Worm (Caenorhabditis elegans) whole organism, young adult: ENCODE results near the gene pmk-2.

Experiments
- B0261.1 ChIP-seq: sonication (generic microtip); optimal IDR thresholded peaks from 2 replicates; lab custom pipeline; 2016; ENCODE audit warnings: mild to moderate bottlenecking, missing genetic modification characterization, moderate library complexity, missing compliant biosample characterization
- D2030.7 ChIP-seq: fragments of 200-800 bp; sonication (Bioruptor generic); IDR thresholded peaks from 2 replicates; pipeline ENCODE4 v1.3.6; 2022; ENCODE audit warnings: missing genetic modification reagents, missing genetic modification characterization, missing compliant biosample characterization
- F10E7.11 ChIP-seq: sonication (generic microtip); optimal IDR thresholded peaks from 2 replicates; lab custom pipeline; 2017; ENCODE audit warnings: mild to moderate bottlenecking, missing genetic modification characterization, moderate library complexity, missing compliant biosample characterization
- F23B12.7 ChIP-seq: sonication (generic microtip); optimal IDR thresholded peaks from 2 replicates; lab custom pipeline; 2017; ENCODE audit warnings: missing genetic modification characterization, mild to moderate bottlenecking, missing compliant biosample characterization, antibody characterized with exemption, moderate library complexity; ENCODE audit not compliant: insufficient read depth
- F33H1.4 ChIP-seq: fragments of 200-800 bp; sonication (Bioruptor generic); IDR thresholded peaks from 2 replicates; pipeline ENCODE4 v1.3.6; 2022; ENCODE audit warnings: missing genetic modification reagents, missing genetic modification characterization, missing compliant biosample characterization
- F39B2.1 ChIP-seq: fragments of 200-800 bp; sonication (Bioruptor generic); IDR thresholded peaks from 2 replicates; pipeline ENCODE4 v1.3.6; 2022; ENCODE audit warnings: missing genetic modification reagents, missing genetic modification characterization, missing compliant biosample characterization
- F49E8.2 ChIP-seq: sonication (generic microtip); optimal IDR thresholded peaks from 3 replicates; lab custom pipeline; 2017; ENCODE audit warnings: missing genetic modification characterization, mild to moderate bottlenecking, missing compliant biosample characterization, antibody characterized with exemption, moderate library complexity; ENCODE audit not compliant: insufficient read depth
- K12H6.12 ChIP-seq: fragments of 200-800 bp; sonication (Bioruptor generic); optimal IDR thresholded peaks from 2 replicates; lab custom pipeline; 2018; ENCODE audit warnings: mild to moderate bottlenecking, missing genetic modification characterization, missing compliant biosample characterization
- Y67H2A.10 ChIP-seq: fragments of 200-800 bp; sonication (Bioruptor generic); conservative IDR thresholded peaks from 2 replicates; pipeline ENCODE4 v1.3.6; 2022; ENCODE audit warnings: missing genetic modification reagents, missing genetic modification characterization, missing compliant biosample characterization
- ZK185.1 ChIP-seq: sonication (generic microtip); optimal IDR thresholded peaks from 2 replicates; lab custom pipeline; 2016; ENCODE audit warnings: mild to moderate bottlenecking, missing genetic modification characterization, missing compliant biosample characterization; ENCODE audit not compliant: poor library complexity, severe bottlenecking
- aptf-3 ChIP-seq: fragments of 200-800 bp; sonication (Bioruptor generic); IDR thresholded peaks from 2 replicates; pipeline ENCODE4 v1.3.6; 2022; ENCODE audit warnings: missing genetic modification characterization, missing compliant biosample characterization
- athp-1 ChIP-seq: sonication (generic microtip); optimal IDR thresholded peaks from 2 replicates; lab custom pipeline; 2017; ENCODE audit warnings: mild to moderate bottlenecking, missing genetic modification characterization, missing compliant biosample characterization
- attf-6 ChIP-seq: fragments of 200-800 bp; sonication (Bioruptor generic); IDR thresholded peaks from 2 replicates; pipeline ENCODE4 v1.3.6; 2022; ENCODE audit warnings: missing genetic modification reagents, missing genetic modification characterization, missing compliant biosample characterization
- bed-1 ChIP-seq: fragments of 200-800 bp; sonication (Bioruptor generic); IDR thresholded peaks from 2 replicates; pipeline ENCODE4 v1.3.6; 2022; ENCODE audit warnings: missing genetic modification reagents, missing genetic modification characterization, missing compliant biosample characterization
- ccch-3 ChIP-seq: fragments of 200-800 bp; sonication (Bioruptor generic); optimal IDR thresholded peaks from 2 replicates; lab custom pipeline; 2018; ENCODE audit warnings: mild to moderate bottlenecking, missing genetic modification characterization, missing compliant biosample characterization
- cebp-2 ChIP-seq: fragments of 200-800 bp; sonication (Bioruptor generic); IDR thresholded peaks from 2 replicates; pipeline ENCODE4 v1.3.6; 2022; ENCODE audit warnings: missing genetic modification characterization, missing compliant biosample characterization
- ceh-100 ChIP-seq: fragments of 200-800 bp; sonication (Bioruptor generic); IDR thresholded peaks from 2 replicates; pipeline ENCODE4 v1.3.6; 2022; ENCODE audit warnings: missing genetic modification reagents, missing genetic modification characterization, missing compliant biosample characterization
- ceh-27 ChIP-seq: fragments of 200-800 bp; sonication (Bioruptor generic); optimal IDR thresholded peaks from 2 replicates; lab custom pipeline; 2018; ENCODE audit warnings: mild to moderate bottlenecking, missing genetic modification characterization, moderate library complexity, missing compliant biosample characterization
- ceh-91 ChIP-seq: fragments of 200-800 bp; sonication (Bioruptor generic); IDR thresholded peaks from 2 replicates; pipeline ENCODE4 v1.3.6; 2022; ENCODE audit warnings: missing genetic modification reagents, missing genetic modification characterization, missing compliant biosample characterization
- chd-7 ChIP-seq: sonication (generic microtip); optimal IDR thresholded peaks from 2 replicates; lab custom pipeline; 2016; ENCODE audit warnings: mild to moderate bottlenecking, missing genetic modification characterization, moderate library complexity, missing compliant biosample characterization
- dpff-1 ChIP-seq: sonication (generic microtip); optimal IDR thresholded peaks from 2 replicates; lab custom pipeline; 2017; ENCODE audit warnings: mild to moderate bottlenecking, missing genetic modification characterization, missing compliant biosample characterization
- efl-1 ChIP-seq: fragments of 150-350 bp; optimal IDR thresholded peaks from 2 replicates; lab custom pipeline; 2014; ENCODE audit warnings: missing biosample characterization, missing genetic modification reagents, missing genetic modification characterization
- egl-18 ChIP-seq: fragments of 200-800 bp; sonication (Bioruptor generic); IDR thresholded peaks from 2 replicates; pipeline ENCODE4 v1.3.6; 2022; ENCODE audit warnings: missing genetic modification reagents, missing genetic modification characterization, missing compliant biosample characterization
- fkh-3 ChIP-seq: sonication (generic microtip); optimal IDR thresholded peaks from 2 replicates; lab custom pipeline; 2016; ENCODE audit warnings: mild to moderate bottlenecking, missing genetic modification characterization, missing compliant biosample characterization
- hlh-26 ChIP-seq: fragments of 200-800 bp; sonication (Bioruptor generic); conservative IDR thresholded peaks from 2 replicates; pipeline ENCODE4 v1.3.6; 2022; ENCODE audit warnings: missing genetic modification reagents, missing genetic modification characterization, missing compliant biosample characterization
- hmg-1.2 ChIP-seq: fragments of 200-800 bp; sonication (Bioruptor generic); IDR thresholded peaks from 2 replicates; pipeline ENCODE4 v1.3.6; 2022; ENCODE audit warnings: missing genetic modification reagents, missing genetic modification characterization, missing compliant biosample characterization
- hmg-20 ChIP-seq: fragments of 200-800 bp; sonication (Bioruptor generic); IDR thresholded peaks from 2 replicates; pipeline ENCODE4 v1.3.6; 2022; ENCODE audit warnings: missing genetic modification reagents, missing genetic modification characterization, missing compliant biosample characterization
- hsf-1 ChIP-seq: fragments of 200-800 bp; sonication (Bioruptor generic); IDR thresholded peaks from 2 replicates; pipeline ENCODE4 v1.3.6; 2022; ENCODE audit warnings: missing genetic modification reagents, missing genetic modification characterization, missing compliant biosample characterization
- lag-1 ChIP-seq: fragments of 200-800 bp; sonication (Bioruptor generic); IDR thresholded peaks from 2 replicates; pipeline ENCODE4 v1.3.6; 2022; ENCODE audit warnings: missing genetic modification reagents, missing genetic modification characterization, missing compliant biosample characterization
- lin-26 ChIP-seq: fragments of 200-800 bp; sonication (Bioruptor generic); IDR thresholded peaks from 2 replicates; pipeline ENCODE4 v1.3.6; 2022; ENCODE audit warnings: missing genetic modification reagents, missing genetic modification characterization, missing compliant biosample characterization
- lin-35 ChIP-seq, 3 experiments: fragments of 150-350 bp in 2 of 3; sonication (generic microtip) in 1 of 3; optimal IDR thresholded peaks; 2 replicates each; lab custom pipeline; 2014 to 2018; ENCODE audit warnings: missing biosample characterization in 3 of 3, missing genetic modification characterization in 3 of 3, missing genetic modification reagents in 3 of 3
- lin-40 ChIP-seq: sonication (generic microtip); optimal IDR thresholded peaks from 2 replicates; lab custom pipeline; 2016; ENCODE audit warnings: missing genetic modification characterization, mild to moderate bottlenecking, missing compliant biosample characterization, missing genotype, missing genetic modification reagents
- lsy-27 ChIP-seq: sonication (generic microtip); optimal IDR thresholded peaks from 2 replicates; lab custom pipeline; 2017; ENCODE audit warnings: missing genetic modification characterization, mild to moderate bottlenecking, missing compliant biosample characterization, antibody characterized with exemption, missing genotype, borderline replicate concordance; ENCODE audit not compliant: insufficient read depth
- madf-10 ChIP-seq: sonication (generic microtip); optimal IDR thresholded peaks from 2 replicates; lab custom pipeline; 2016; ENCODE audit warnings: mild to moderate bottlenecking, missing genetic modification characterization, missing compliant biosample characterization
- mcd-1 ChIP-seq: fragments of 200-800 bp; sonication (Bioruptor generic); IDR thresholded peaks from 2 replicates; pipeline ENCODE4 v1.3.6; 2022; ENCODE audit warnings: missing genetic modification reagents, missing genetic modification characterization, missing compliant biosample characterization
- mes-4 ChIP-seq: sonication (generic microtip); optimal IDR thresholded peaks from 2 replicates; lab custom pipeline; 2016; ENCODE audit warnings: missing genotype, missing genetic modification characterization, missing compliant biosample characterization
- nfya-1 ChIP-seq: sonication (generic microtip); optimal IDR thresholded peaks from 2 replicates; lab custom pipeline; 2017; ENCODE audit warnings: antibody characterized with exemption, missing compliant biosample characterization, missing genetic modification characterization, borderline replicate concordance; ENCODE audit not compliant: insufficient read depth
- nfyb-1 ChIP-seq: fragments of 200-800 bp; sonication (Bioruptor generic); IDR thresholded peaks from 2 replicates; pipeline ENCODE4 v1.3.6; 2022; ENCODE audit warnings: missing genetic modification reagents, missing genetic modification characterization, missing compliant biosample characterization
- pha-4 ChIP-seq: fragments of 150-350 bp; sonication (generic microtip); optimal IDR thresholded peaks from 2 replicates; lab custom pipeline; 2014; ENCODE audit warnings: missing biosample characterization, missing genetic modification reagents, missing genetic modification characterization
- rcor-1 ChIP-seq: fragments of 200-800 bp; sonication (Bioruptor generic); IDR thresholded peaks from 2 replicates; pipeline ENCODE4 v1.3.6; 2022; ENCODE audit warnings: missing genetic modification reagents, missing genetic modification characterization, missing compliant biosample characterization
- repo-1 ChIP-seq: sonication (generic microtip); optimal IDR thresholded peaks from 2 replicates; lab custom pipeline; 2017; ENCODE audit warnings: mild to moderate bottlenecking, missing genetic modification characterization, missing compliant biosample characterization
- rpc-1 ChIP-seq, 2 experiments: fragments of 150-350 bp in 1 of 2; sonication (generic microtip) in 1 of 2; optimal IDR thresholded peaks; 2 replicates each; lab custom pipeline; 2014 to 2018; ENCODE audit warnings: missing biosample characterization in 1 of 2, missing genetic modification characterization in 1 of 2, missing genetic modification reagents in 1 of 2, missing genotype in 1 of 2
- snpc-1.1 ChIP-seq: sonication (generic microtip); optimal IDR thresholded peaks from 2 replicates; lab custom pipeline; 2017; ENCODE audit warnings: missing genetic modification characterization, mild to moderate bottlenecking, missing compliant biosample characterization, antibody characterized with exemption, moderate library complexity, missing genotype, missing genetic modification reagents; ENCODE audit not compliant: insufficient read depth
- snpc-4 ChIP-seq, 5 experiments: fragments of 150-350 bp in 1 of 5; sonication (generic microtip) in 4 of 5; optimal IDR thresholded peaks; 2 replicates each; lab custom pipeline; 2014 to 2018; ENCODE audit warnings: missing genetic modification characterization in 5 of 5, missing biosample characterization in 3 of 5, antibody characterized with exemption in 2 of 5, mild to moderate bottlenecking in 2 of 5, missing compliant biosample characterization in 2 of 5, missing genotype in 2 of 5, moderate library complexity in 2 of 5, missing genetic modification reagents in 1 of 5
- somi-1 ChIP-seq: fragments of 200-800 bp; sonication (Bioruptor generic); optimal IDR thresholded peaks from 2 replicates; lab custom pipeline; 2018; ENCODE audit warnings: mild to moderate bottlenecking, missing genetic modification characterization, missing compliant biosample characterization
- zfh-2 ChIP-seq: fragments of 200-800 bp; sonication (Bioruptor generic); conservative IDR thresholded peaks from 2 replicates; pipeline ENCODE4 v1.3.6; 2022; ENCODE audit warnings: missing genetic modification reagents, missing genetic modification characterization, missing compliant biosample characterization
- ztf-6 ChIP-seq: fragments of 200-800 bp; sonication (Bioruptor generic); IDR thresholded peaks from 2 replicates; pipeline ENCODE4 v1.3.6; 2022; ENCODE audit warnings: missing genetic modification reagents, missing genetic modification characterization, missing compliant biosample characterization

The pmk-2 gene

ce11 chrIV:8183313-8183712 is 40.0 kb downstream of the pmk-2 start:
- TF ChIP-seq nfyb-1 (GFP tag; lab: Robert Waterston, UW) (0 out of 2 replicates have a peak, but pooled peaks have one; percentile 24), ceh-27 (GFP tag; lab: Kevin White, UChicago) (no peak), repo-1 (no peak), ceh-91 (GFP tag; lab: Robert Waterston, UW) (no peak), chd-7 (tag; lab: Kevin White, UChicago) (peak; percentile 15), pha-4 (no peak), somi-1 (GFP tag; lab: Kevin White, UChicago) (no peak), fkh-3 (tag; lab: Kevin White, UChicago) (no peak), F39B2.1 (GFP tag; lab: Robert Waterston, UW) (no peak), dpff-1 (tag; lab: Kevin White, UChicago) (no peak), F23B12.7 (tag; lab: Kevin White, UChicago) (no peak), efl-1 (GFP tag; lab: Kevin White, UChicago) (no peak), hmg-20 (GFP tag; lab: Robert Waterston, UW) (no peak), snpc-1.1 (no peak), F33H1.4 (GFP tag; lab: Robert Waterston, UW) (no peak), D2030.7 (GFP tag; lab: Robert Waterston, UW) (no peak), athp-1 (tag; lab: Kevin White, UChicago) (no peak), hmg-1.2 (GFP tag; lab: Robert Waterston, UW) (peak; percentile 42; the same call in 1 of the 2 replicates), mes-4 (no peak), hlh-26 (no peak), aptf-3 (GFP tag; lab: Robert Waterston, UW) (no peak), Y67H2A.10 (GFP tag; lab: Robert Waterston, UW) (no peak), B0261.1 (tag; lab: Kevin White, UChicago) (no peak), cebp-2 (no peak), F10E7.11 (tag; lab: Kevin White, UChicago) (no peak), snpc-4 (GFP tag; optimal IDR thresholded peaks at IDR 0.05; lab: Kevin White, UChicago) (no peak), snpc-4 (tag; optimal IDR thresholded peaks at IDR 0.05; lab: Kevin White, UChicago) (no peak), hsf-1 (no peak), ZK185.1 (tag; lab: Kevin White, UChicago) (no peak), bed-1 (GFP tag; lab: Robert Waterston, UW) (no peak), egl-18 (GFP tag; lab: Robert Waterston, UW) (no peak), rcor-1 (GFP tag; lab: Robert Waterston, UW) (no peak), lsy-27 (tag; lab: Kevin White, UChicago) (no peak), lag-1 (GFP tag; lab: Robert Waterston, UW) (no peak), ceh-100 (GFP tag; lab: Robert Waterston, UW) (no peak), ccch-3 (GFP tag; lab: Kevin White, UChicago) (no peak), ztf-6 (GFP tag; lab: Robert Waterston, UW) (no peak), zfh-2 (GFP tag; lab: Robert Waterston, UW) (no peak; the same call in none of the 2 replicates), F49E8.2 (tag; lab: Kevin White, UChicago) (no peak), mcd-1 (GFP tag; lab: Robert Waterston, UW) (0 out of 2 replicates have a peak, but pooled peaks have one; percentile 27), lin-26 (GFP tag; lab: Robert Waterston, UW) (no peak), madf-10 (no peak), lin-35 (GFP tag; optimal IDR thresholded peaks at IDR 0.05; lab: Kevin White, UChicago) (no peak), K12H6.12 (tag; lab: Kevin White, UChicago) (peak; percentile 12), nfya-1 (tag; lab: Kevin White, UChicago) (no peak), lin-40 (tag; lab: Kevin White, UChicago) (no peak), rpc-1 (optimal IDR thresholded peaks at IDR 0.05; lab: Kevin White, UChicago) (no peak), rpc-1 (tag; optimal IDR thresholded peaks at IDR 0.05; lab: Kevin White, UChicago) (no peak), attf-6 (GFP tag; lab: Robert Waterston, UW) (no peak)
